Fruit fly (Drosophila melanogaster) whole organism, embryonic: ENCODE results near the gene CG6231.
A peak's percentile ranks its signal among the peaks of the same experiment; 100 is the strongest.

ENCODE experiments used
- ATbp ChIP-seq: fragments of 200-800 bp; sonication (Bioruptor generic); optimal IDR thresholded peaks from 2 replicates; lab custom pipeline; 2017; ENCODE audit warnings: missing biosample characterization, mild to moderate bottlenecking, missing genetic modification characterization, missing genetic modification reagents
- Antp ChIP-seq: fragments of 200-800 bp; sonication (Bioruptor generic); optimal IDR thresholded peaks from 3 replicates; lab custom pipeline; 2016; ENCODE audit warnings: missing biosample characterization, missing genetic modification characterization
- CG10209 ChIP-seq: fragments of 200-800 bp; sonication (Bioruptor generic); optimal IDR thresholded peaks from 3 replicates; lab custom pipeline; 2017; ENCODE audit warnings: missing biosample characterization, mild to moderate bottlenecking, missing genetic modification characterization, missing genetic modification reagents
- CG10274 ChIP-seq: fragments of 200-800 bp; sonication (Bioruptor generic); optimal IDR thresholded peaks from 3 replicates; lab custom pipeline; 2017; ENCODE audit warnings: missing biosample characterization, mild to moderate bottlenecking, missing genetic modification characterization
- CG11723 ChIP-seq: fragments of 200-800 bp; sonication (Bioruptor generic); optimal IDR thresholded peaks from 2 replicates; lab custom pipeline; 2017; ENCODE audit warnings: missing biosample characterization, mild to moderate bottlenecking, missing genetic modification characterization
- CG13624 ChIP-seq: fragments of 200-800 bp; sonication (Bioruptor generic); optimal IDR thresholded peaks from 2 replicates; lab custom pipeline; 2016; ENCODE audit warnings: missing biosample characterization, missing genetic modification characterization
- CG14667 ChIP-seq: fragments of 200-800 bp; sonication (Bioruptor generic); IDR thresholded peaks from 2 replicates; pipeline ENCODE4 v1.3.6; 2022; ENCODE audit warnings: missing biosample characterization, missing genetic modification characterization
- CG15073 ChIP-seq: fragments of 200-800 bp; sonication (Bioruptor generic); optimal IDR thresholded peaks from 2 replicates; lab custom pipeline; 2016; ENCODE audit warnings: missing biosample characterization, missing genetic modification characterization
- CG17568 ChIP-seq: fragments of 200-800 bp; sonication (Bioruptor generic); optimal IDR thresholded peaks from 2 replicates; lab custom pipeline; 2018; ENCODE audit warnings: missing biosample characterization, mild to moderate bottlenecking, missing genetic modification characterization, moderate library complexity
- CG1792 ChIP-seq: fragments of 200-800 bp; sonication (Bioruptor generic); optimal IDR thresholded peaks from 2 replicates; lab custom pipeline; 2016; ENCODE audit warnings: missing biosample characterization, missing genetic modification characterization
- CG2116 ChIP-seq: fragments of 200-800 bp; sonication (Bioruptor generic); optimal IDR thresholded peaks from 3 replicates; lab custom pipeline; 2018; ENCODE audit warnings: missing biosample characterization, mild to moderate bottlenecking, missing genetic modification characterization
- CG2199 ChIP-seq: fragments of 200-800 bp; sonication (Bioruptor generic); IDR thresholded peaks from 3 replicates; pipeline ENCODE4 v1.3.6; 2022; ENCODE audit warnings: missing biosample characterization, missing genetic modification characterization
- CG2678 ChIP-seq: fragments of 200-800 bp; sonication (Bioruptor generic); optimal IDR thresholded peaks from 3 replicates; lab custom pipeline; 2019; ENCODE audit warnings: missing biosample characterization, mild to moderate bottlenecking, missing genetic modification characterization, moderate library complexity
- CG31365 ChIP-seq: fragments of 200-800 bp; sonication (Bioruptor generic); optimal IDR thresholded peaks from 2 replicates; lab custom pipeline; 2018; ENCODE audit warnings: missing biosample characterization, mild to moderate bottlenecking, missing genetic modification characterization
- CG4730 ChIP-seq: fragments of 200-800 bp; sonication (Bioruptor generic); IDR thresholded peaks from 2 replicates; pipeline ENCODE4 v1.3.6; 2022; ENCODE audit warnings: missing biosample characterization, missing genetic modification characterization
- CG4854 ChIP-seq: fragments of 200-800 bp; sonication (Bioruptor generic); optimal IDR thresholded peaks from 2 replicates; lab custom pipeline; 2016; ENCODE audit warnings: missing biosample characterization, missing genetic modification characterization, inconsistent platforms
- CG5953 ChIP-seq: fragments of 200-800 bp; sonication (Bioruptor generic); IDR thresholded peaks from 2 replicates; pipeline ENCODE4 v1.3.6; 2022; ENCODE audit warnings: missing biosample characterization, missing genetic modification characterization
- CG8478 ChIP-seq: fragments of >200 bp; optimal IDR thresholded peaks from 2 replicates; lab custom pipeline; 2018
- CG9215 ChIP-seq: fragments of 200-800 bp; sonication (Bioruptor generic); IDR thresholded peaks from 2 replicates; pipeline ENCODE4 v1.3.6; 2022; ENCODE audit warnings: missing biosample characterization, missing genetic modification characterization
- CG9727 ChIP-seq: fragments of 200-800 bp; sonication (Bioruptor generic); optimal IDR thresholded peaks from 3 replicates; lab custom pipeline; 2017; ENCODE audit warnings: missing biosample characterization, mild to moderate bottlenecking, missing genetic modification characterization
- D19B ChIP-seq: fragments of 200-800 bp; sonication (Bioruptor generic); optimal IDR thresholded peaks from 2 replicates; lab custom pipeline; 2017; ENCODE audit warnings: missing biosample characterization, mild to moderate bottlenecking, missing genetic modification characterization
- Dad ChIP-seq: fragments of 200-800 bp; sonication (Bioruptor generic); optimal IDR thresholded peaks from 3 replicates; lab custom pipeline; 2016; ENCODE audit warnings: missing biosample characterization, missing genetic modification characterization
- Dek ChIP-seq: fragments of 200-800 bp; sonication (Bioruptor generic); optimal IDR thresholded peaks from 3 replicates; lab custom pipeline; 2019; ENCODE audit warnings: missing biosample characterization, mild to moderate bottlenecking, missing genetic modification characterization, moderate library complexity
- Dll ChIP-seq: fragments of 200-800 bp; sonication (Bioruptor generic); IDR thresholded peaks from 4 replicates; pipeline ENCODE4 v1.3.6; 2022; ENCODE audit warnings: missing biosample characterization, missing genetic modification characterization; ENCODE audit not compliant: partially characterized antibody
- HLHmδ ChIP-seq: fragments of 200-800 bp; sonication (Bioruptor generic); optimal IDR thresholded peaks from 2 replicates; lab custom pipeline; 2018; ENCODE audit warnings: missing biosample characterization, mild to moderate bottlenecking, missing genetic modification characterization, moderate library complexity
- Hmr ChIP-seq: fragments of 200-800 bp; sonication (Bioruptor generic); optimal IDR thresholded peaks from 3 replicates; lab custom pipeline; 2017; ENCODE audit warnings: mild to moderate bottlenecking, missing biosample characterization, missing genetic modification reagents, missing genetic modification characterization
- Hr3 ChIP-seq: fragments of 200-800 bp; sonication (Bioruptor generic); optimal IDR thresholded peaks from 3 replicates; lab custom pipeline; 2016; ENCODE audit warnings: missing biosample characterization, missing genetic modification characterization
- NfI ChIP-seq: fragments of 200-800 bp; sonication (Bioruptor generic); optimal IDR thresholded peaks from 3 replicates; lab custom pipeline; 2018; ENCODE audit warnings: missing biosample characterization, mild to moderate bottlenecking, missing genetic modification characterization, moderate library complexity
- Pdp1 ChIP-seq, 2 experiments: fragments of 200-800 bp; sonication (Bioruptor generic); optimal IDR thresholded peaks; 3 replicates each; lab custom pipeline; 2016; ENCODE audit warnings: missing biosample characterization in 2 of 2, missing genetic modification characterization in 2 of 2, mild to moderate bottlenecking in 1 of 2, moderate library complexity in 1 of 2
- Vsx1 ChIP-seq: fragments of 200-800 bp; sonication (Bioruptor generic); optimal IDR thresholded peaks from 2 replicates; lab custom pipeline; 2017; ENCODE audit warnings: missing biosample characterization, mild to moderate bottlenecking, missing genetic modification characterization, missing genetic modification reagents
- ap ChIP-seq: fragments of 200-800 bp; sonication (Bioruptor generic); IDR thresholded peaks from 2 replicates; pipeline ENCODE4 v1.3.6; 2022; ENCODE audit warnings: missing biosample characterization, missing genetic modification characterization
- ci ChIP-seq: fragments of 200-800 bp; sonication (Bioruptor generic); IDR thresholded peaks from 3 replicates; pipeline ENCODE4 v1.3.6; 2022; ENCODE audit warnings: missing biosample characterization, missing genetic modification characterization
- cwo ChIP-seq: fragments of 200-800 bp; sonication (Bioruptor generic); optimal IDR thresholded peaks from 3 replicates; lab custom pipeline; 2017; ENCODE audit warnings: missing biosample characterization, missing genetic modification characterization, mild to moderate bottlenecking, moderate library complexity, missing genetic modification reagents
- ems ChIP-seq: fragments of 200-800 bp; sonication (Bioruptor generic); optimal IDR thresholded peaks from 3 replicates; lab custom pipeline; 2016; ENCODE audit warnings: missing biosample characterization, missing genetic modification characterization
- eyg ChIP-seq: fragments of 200-800 bp; sonication (Bioruptor generic); optimal IDR thresholded peaks from 3 replicates; lab custom pipeline; 2016; ENCODE audit warnings: missing biosample characterization, missing genetic modification characterization
- ham ChIP-seq: fragments of 200-800 bp; sonication (Bioruptor generic); IDR thresholded peaks from 2 replicates; pipeline ENCODE4 v1.3.6; 2022; ENCODE audit warnings: missing biosample characterization, missing genetic modification characterization
- kni ChIP-seq: fragments of 200-800 bp; sonication (Bioruptor generic); optimal IDR thresholded peaks from 3 replicates; lab custom pipeline; 2017; ENCODE audit warnings: mild to moderate bottlenecking, missing biosample characterization, missing genetic modification reagents, missing genetic modification characterization
- knrl ChIP-seq: fragments of 200-800 bp; sonication (Bioruptor generic); IDR thresholded peaks from 3 replicates; pipeline ENCODE4 v1.3.6; 2022; ENCODE audit warnings: missing biosample characterization, missing genetic modification characterization; ENCODE audit not compliant: partially characterized antibody
- lbe ChIP-seq: fragments of 200-800 bp; sonication (Bioruptor generic); optimal IDR thresholded peaks from 2 replicates; lab custom pipeline; 2016; ENCODE audit warnings: missing biosample characterization, mild to moderate bottlenecking, missing genetic modification characterization
- odd ChIP-seq: fragments of 200-800 bp; sonication (Bioruptor generic); optimal IDR thresholded peaks from 2 replicates; lab custom pipeline; 2017; ENCODE audit warnings: missing biosample characterization, mild to moderate bottlenecking, missing genetic modification characterization
- pnt ChIP-seq: fragments of 200-800 bp; sonication (Bioruptor generic); optimal IDR thresholded peaks from 3 replicates; lab custom pipeline; 2016; ENCODE audit warnings: missing biosample characterization, missing genetic modification characterization
- repo ChIP-seq: fragments of 200-800 bp; sonication (Bioruptor generic); optimal IDR thresholded peaks from 2 replicates; lab custom pipeline; 2016; ENCODE audit warnings: missing biosample characterization, missing genetic modification characterization
- slbo ChIP-seq: fragments of 200-800 bp; sonication (Bioruptor generic); IDR thresholded peaks from 2 replicates; pipeline ENCODE4 v1.3.6; 2022; ENCODE audit warnings: missing biosample characterization, missing genetic modification characterization
- sna ChIP-seq: fragments of 200-800 bp; sonication (Bioruptor generic); IDR thresholded peaks from 2 replicates; pipeline ENCODE4 v1.3.6; 2022; ENCODE audit warnings: missing biosample characterization, missing genetic modification characterization; ENCODE audit not compliant: partially characterized antibody
- tin ChIP-seq: fragments of 200-800 bp; sonication (Bioruptor generic); optimal IDR thresholded peaks from 3 replicates; lab custom pipeline; 2016; ENCODE audit warnings: missing biosample characterization, missing genetic modification characterization
- twi ChIP-seq: fragments of 200-800 bp; optimal IDR thresholded peaks from 2 replicates; lab custom pipeline; 2019; ENCODE audit warnings: missing biosample characterization, mild to moderate bottlenecking, missing genetic modification characterization, moderate library complexity
- vvl ChIP-seq: fragments of 200-800 bp; sonication (Bioruptor generic); IDR thresholded peaks from 2 replicates; pipeline ENCODE4 v1.3.6; 2022; ENCODE audit warnings: missing biosample characterization, missing genetic modification characterization
- zfh1 ChIP-seq: fragments of 200-800 bp; sonication (Bioruptor generic); IDR thresholded peaks from 3 replicates; pipeline ENCODE4 v1.3.6; 2022; ENCODE audit warnings: missing biosample characterization, missing genetic modification characterization

The CG6231 gene

DNA sequence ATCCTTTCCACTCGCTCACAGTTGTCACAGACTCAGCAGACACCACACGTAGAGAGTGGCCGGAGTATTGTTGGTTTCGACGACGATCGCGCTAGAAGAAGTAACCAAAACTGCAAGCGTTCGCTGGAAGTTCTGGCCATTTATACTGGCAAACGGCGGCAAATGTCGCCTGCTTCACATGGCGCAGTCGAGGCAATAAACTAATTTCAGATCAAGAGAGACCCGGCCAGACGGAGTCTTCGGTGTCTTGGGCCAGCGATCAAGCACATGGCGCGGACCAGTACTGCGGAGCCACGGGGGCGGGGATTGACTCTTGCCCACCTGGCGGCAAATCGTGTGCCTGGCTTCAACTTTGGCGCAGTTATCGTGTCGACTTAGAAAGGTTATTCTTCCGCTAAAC is 33.7 kb downstream of the CG6231 start, which contains the start of gene Cpr92A:
TSS of gene Cpr92A (minus strand) at position 101 of the 400 bp plus-strand sequence.
- TF ChIP-seq sna (GFP tag; lab: Robert Waterston, UW), result no peak
- TF ChIP-seq Hr3 (GFP tag; lab: Kevin White, UChicago), result no peak
- TF ChIP-seq eyg (GFP tag; lab: Kevin White, UChicago), result no peak
- no peak for TF ChIP-seq zfh1 (GFP tag; lab: Robert Waterston, UW)
- TF ChIP-seq CG14667 (GFP tag; lab: Robert Waterston, UW), result no peak
- no peak for TF ChIP-seq Pdp1 (GFP tag; optimal IDR thresholded peaks at IDR 0.05; lab: Kevin White, UChicago)

DNA sequence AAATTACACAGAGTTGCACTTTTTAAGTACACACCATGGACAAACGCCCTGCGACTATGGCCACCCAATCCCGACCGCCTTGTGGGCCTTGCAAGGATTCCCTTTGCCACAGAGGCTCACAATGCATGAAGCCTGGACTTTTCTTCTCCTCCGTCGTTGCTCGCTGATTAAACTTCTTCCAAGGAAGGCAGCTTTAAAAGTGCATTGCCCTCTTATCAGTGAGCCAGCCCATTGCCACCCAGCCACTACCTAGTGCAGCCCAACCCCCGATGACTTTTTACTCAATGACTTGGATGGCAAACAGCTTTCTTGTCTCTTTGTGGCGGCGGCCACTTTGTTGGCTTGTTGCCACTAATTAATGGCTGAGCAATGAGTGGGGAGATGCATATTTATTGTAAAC is 44.9 kb downstream of the CG6231 start:
- no peak for TF ChIP-seq slbo
- no peak for TF ChIP-seq NfI (GFP tag; lab: Kevin White, UChicago)
- no peak for TF ChIP-seq D19B
- TF ChIP-seq pnt (GFP tag; lab: Kevin White, UChicago), result no peak

DNA sequence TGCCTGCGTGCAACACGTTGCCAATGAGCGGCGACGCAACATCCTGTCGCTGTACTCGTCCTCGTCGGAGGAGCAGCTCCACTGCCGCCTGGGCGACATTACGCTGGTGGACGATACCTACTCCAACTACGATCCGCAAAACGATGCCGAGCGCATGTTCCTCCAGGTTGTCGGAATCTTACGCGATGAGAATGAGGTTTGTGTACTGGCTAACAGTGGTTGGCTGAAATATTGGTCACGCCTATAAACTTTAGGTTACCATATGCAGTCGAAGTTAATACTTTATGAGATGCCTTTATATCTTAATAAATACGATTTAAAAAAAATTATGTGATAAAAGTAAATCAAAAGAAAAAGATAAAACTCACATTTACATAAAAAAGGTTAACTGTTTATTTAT is 46.2 kb downstream of the CG6231 start:
- no peak for TF ChIP-seq CG4854 (GFP tag; lab: Kevin White, UChicago)
- TF ChIP-seq lbe (GFP tag; lab: Kevin White, UChicago), result no peak
- peak; percentile 22 for TF ChIP-seq CG8478 (lab: Kevin White, UChicago)
- no peak for TF ChIP-seq ems (GFP tag; lab: Kevin White, UChicago)
- no peak for TF ChIP-seq odd
- TF ChIP-seq Dad (GFP tag; lab: Kevin White, UChicago), result no peak
- no peak for TF ChIP-seq CG2116 (GFP tag; lab: Kevin White, UChicago)
- TF ChIP-seq Hmr (GFP tag; lab: Kevin White, UChicago), result no peak
- no peak for TF ChIP-seq CG11723 (GFP tag; lab: Kevin White, UChicago)
- TF ChIP-seq knrl (GFP tag; lab: Robert Waterston, UW), result 0 out of 3 replicates have a peak, but pooled peaks have one; percentile 4
- peak; percentile 9; the same call in 1 of the 2 replicates for TF ChIP-seq slbo
- no peak for TF ChIP-seq CG2199 (GFP tag; lab: Robert Waterston, UW)
- TF ChIP-seq ci (GFP tag; lab: Robert Waterston, UW), result no peak
- no peak for TF ChIP-seq CG9215 (GFP tag; lab: Robert Waterston, UW)
- TF ChIP-seq CG10274 (GFP tag; lab: Kevin White, UChicago), result no peak
- 0 out of 2 replicates have a peak, but pooled peaks have one; percentile 5 for TF ChIP-seq CG4730 (GFP tag; lab: Robert Waterston, UW)
- TF ChIP-seq CG13624, result no peak
- TF ChIP-seq CG1792 (GFP tag; lab: Kevin White, UChicago), result no peak
- TF ChIP-seq CG9727 (GFP tag; lab: Kevin White, UChicago), result no peak
- TF ChIP-seq Dek (tag; lab: Kevin White, UChicago), result no peak
- TF ChIP-seq CG10209 (GFP tag; lab: Kevin White, UChicago), result no peak
- TF ChIP-seq Antp (GFP tag; lab: Kevin White, UChicago), result no peak
- no peak for TF ChIP-seq Dll (GFP tag; lab: Robert Waterston, UW)
- TF ChIP-seq HLHmδ (GFP tag; lab: Kevin White, UChicago), result no peak
- no peak for TF ChIP-seq repo (GFP tag; lab: Kevin White, UChicago)
- no peak for TF ChIP-seq tin (GFP tag; lab: Kevin White, UChicago)
- TF ChIP-seq cwo (GFP tag; lab: Kevin White, UChicago), result no peak
- TF ChIP-seq vvl (GFP tag; lab: Robert Waterston, UW), result no peak
- no peak for TF ChIP-seq kni
- no peak for TF ChIP-seq CG2678 (tag; lab: Kevin White, UChicago)
- no peak for TF ChIP-seq ham (GFP tag; lab: Robert Waterston, UW)
- TF ChIP-seq twi (tag; lab: Kevin White, UChicago), result no peak
- no peak for TF ChIP-seq ATbp (GFP tag; lab: Kevin White, UChicago)
- no peak for TF ChIP-seq CG5953 (GFP tag; lab: Robert Waterston, UW)
- no peak for TF ChIP-seq CG17568
- TF ChIP-seq Vsx1 (GFP tag; lab: Kevin White, UChicago), result no peak
- no peak for TF ChIP-seq ap
- TF ChIP-seq CG15073 (GFP tag; lab: Kevin White, UChicago), result peak; percentile 95
- no peak for TF ChIP-seq CG31365 (tag; lab: Kevin White, UChicago)
